Worm (Caenorhabditis elegans) whole organism, midembryonic: ENCODE data around the gene K02F6.5.

Experiments used
- med-1 ChIP-seq: sonication (generic microtip); optimal IDR thresholded peaks from 2 replicates; lab custom pipeline; 2017; ENCODE audit warnings: missing genetic modification characterization, mild to moderate bottlenecking, missing compliant biosample characterization, antibody characterized with exemption, missing genetic modification reagents; ENCODE audit not compliant: insufficient read depth
- tab-1 ChIP-seq: fragments of 200-800 bp; sonication (Bioruptor generic); IDR thresholded peaks from 2 replicates; pipeline ENCODE4 v1.3.6; 2022; ENCODE audit warnings: missing genetic modification characterization, missing compliant biosample characterization
- ztf-23 ChIP-seq: fragments of 200-800 bp; sonication (Bioruptor generic); IDR thresholded peaks from 2 replicates; pipeline ENCODE4 v1.3.6; 2022; ENCODE audit warnings: missing genetic modification reagents, missing genetic modification characterization, missing compliant biosample characterization
- ztf-29 ChIP-seq: fragments of 200-800 bp; sonication (Bioruptor generic); IDR thresholded peaks from 2 replicates; pipeline ENCODE4 v1.3.6; 2022; ENCODE audit warnings: missing genetic modification reagents, missing genetic modification characterization, missing compliant biosample characterization

DNA sequence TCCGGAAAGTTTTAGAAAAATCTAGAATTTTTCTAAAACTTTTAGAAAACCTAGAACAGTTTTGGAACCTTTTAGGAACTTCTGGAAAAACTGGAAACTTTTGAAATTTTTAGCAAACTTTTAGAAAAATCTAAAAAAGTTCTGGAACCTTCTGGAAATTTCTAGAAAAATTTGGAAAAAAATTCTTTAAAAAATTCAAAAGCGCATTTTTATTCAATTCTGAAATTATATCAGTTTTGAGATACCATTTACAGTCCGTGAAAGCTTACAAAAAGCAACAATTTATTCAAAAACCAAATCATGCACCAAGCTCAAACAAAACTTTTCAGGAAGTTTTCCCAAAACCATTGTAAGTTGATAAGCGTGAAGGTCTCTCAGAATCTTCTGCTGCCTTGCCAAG is 3.6 kb downstream of the K02F6.5 start, which contains the start of gene K02F6.4:
- TF ChIP-seq tab-1 (GFP tag; lab: Robert Waterston, UW) (no peak), med-1 (no peak), ztf-29 (GFP tag; lab: Robert Waterston, UW) (no peak), ztf-23 (GFP tag; lab: Robert Waterston, UW) (no peak)
